Fruit fly (Drosophila melanogaster) whole organism, embryonic: ENCODE data around the gene Rab8.
A peak's percentile ranks its signal among the peaks of the same experiment; 100 is the strongest.

Source experiments
- CG11723 ChIP-seq: fragments of 200-800 bp; sonication (Bioruptor generic); optimal IDR thresholded peaks from 2 replicates; lab custom pipeline; 2017; ENCODE audit warnings: missing biosample characterization, mild to moderate bottlenecking, missing genetic modification characterization
- CG13296 ChIP-seq: fragments of 200-800 bp; sonication (Bioruptor generic); optimal IDR thresholded peaks from 3 replicates; lab custom pipeline; 2018; ENCODE audit warnings: missing biosample characterization, mild to moderate bottlenecking, missing genetic modification characterization
- CG13775 ChIP-seq: fragments of 200-800 bp; sonication (Bioruptor generic); optimal IDR thresholded peaks from 3 replicates; lab custom pipeline; 2017; ENCODE audit warnings: missing biosample characterization, mild to moderate bottlenecking, missing genetic modification characterization
- CG14710 ChIP-seq: fragments of 200-800 bp; sonication (Bioruptor generic); optimal IDR thresholded peaks from 3 replicates; lab custom pipeline; 2019; ENCODE audit warnings: missing biosample characterization, mild to moderate bottlenecking, missing genetic modification characterization, moderate library complexity
- CG16815 ChIP-seq: fragments of 200-800 bp; sonication (Bioruptor generic); optimal IDR thresholded peaks from 3 replicates; lab custom pipeline; 2017; ENCODE audit warnings: missing biosample characterization, mild to moderate bottlenecking, missing genetic modification characterization
- CG17568 ChIP-seq: fragments of 200-800 bp; sonication (Bioruptor generic); optimal IDR thresholded peaks from 2 replicates; lab custom pipeline; 2018; ENCODE audit warnings: missing biosample characterization, mild to moderate bottlenecking, missing genetic modification characterization, moderate library complexity
- CG17802 ChIP-seq: fragments of 200-800 bp; sonication (Bioruptor generic); optimal IDR thresholded peaks from 2 replicates; lab custom pipeline; 2018; ENCODE audit warnings: missing biosample characterization, mild to moderate bottlenecking, missing genetic modification characterization, moderate library complexity
- CG17912 ChIP-seq: fragments of 200-800 bp; sonication (Bioruptor generic); optimal IDR thresholded peaks from 2 replicates; lab custom pipeline; 2018; ENCODE audit warnings: missing biosample characterization, mild to moderate bottlenecking, missing genetic modification characterization
- CG18476 ChIP-seq: fragments of 200-800 bp; sonication (Bioruptor generic); optimal IDR thresholded peaks from 2 replicates; lab custom pipeline; 2016; ENCODE audit warnings: missing biosample characterization, mild to moderate bottlenecking, missing genetic modification characterization
- CG2120 ChIP-seq: fragments of 200-800 bp; sonication (Bioruptor generic); optimal IDR thresholded peaks from 3 replicates; lab custom pipeline; 2016; ENCODE audit warnings: missing biosample characterization, missing genetic modification characterization
- CG2712 ChIP-seq: fragments of 200-800 bp; optimal IDR thresholded peaks from 3 replicates; lab custom pipeline; 2019; ENCODE audit warnings: missing biosample characterization, mild to moderate bottlenecking, missing genetic modification characterization, moderate library complexity
- CG30020 ChIP-seq: fragments of 200-800 bp; optimal IDR thresholded peaks from 2 replicates; lab custom pipeline; 2019; ENCODE audit warnings: missing biosample characterization, mild to moderate bottlenecking, missing genetic modification characterization, moderate library complexity
- CG30403 ChIP-seq: fragments of 200-800 bp; sonication (Bioruptor generic); optimal IDR thresholded peaks from 3 replicates; lab custom pipeline; 2016; ENCODE audit warnings: missing biosample characterization, missing genetic modification characterization
- CG4730 ChIP-seq: fragments of 200-800 bp; sonication (Bioruptor generic); IDR thresholded peaks from 2 replicates; pipeline ENCODE4 v1.3.6; 2022; ENCODE audit warnings: missing biosample characterization, missing genetic modification characterization
- CG6254 ChIP-seq: fragments of 200-800 bp; sonication (Bioruptor generic); optimal IDR thresholded peaks from 3 replicates; lab custom pipeline; 2017; ENCODE audit warnings: mild to moderate bottlenecking, missing biosample characterization, missing genetic modification reagents, missing genetic modification characterization
- CG6689 ChIP-seq: fragments of 200-800 bp; sonication (Bioruptor generic); IDR thresholded peaks from 2 replicates; pipeline ENCODE4 v1.3.6; 2022; ENCODE audit warnings: missing biosample characterization, missing genetic modification characterization
- CG6791 ChIP-seq: fragments of 200-800 bp; sonication (Bioruptor generic); IDR thresholded peaks from 3 replicates; pipeline ENCODE4 v1.3.6; 2022; ENCODE audit warnings: missing biosample characterization, missing genetic modification characterization; ENCODE audit not compliant: partially characterized antibody
- CG7839 ChIP-seq: fragments of 200-800 bp; sonication (Bioruptor generic); optimal IDR thresholded peaks from 3 replicates; lab custom pipeline; 2018; ENCODE audit warnings: missing biosample characterization, mild to moderate bottlenecking, missing genetic modification characterization, moderate library complexity
- CG8388 ChIP-seq: fragments of 200-800 bp; sonication (Bioruptor generic); optimal IDR thresholded peaks from 2 replicates; lab custom pipeline; 2019; ENCODE audit warnings: missing biosample characterization, mild to moderate bottlenecking, missing genetic modification characterization, moderate library complexity
- CoRest ChIP-seq: fragments of 200-800 bp; sonication (Bioruptor generic); optimal IDR thresholded peaks from 3 replicates; lab custom pipeline; 2018; ENCODE audit warnings: missing biosample characterization, mild to moderate bottlenecking, missing genetic modification characterization, moderate library complexity
- Dbx ChIP-seq: fragments of 200-800 bp; sonication (Bioruptor generic); IDR thresholded peaks from 3 replicates; pipeline ENCODE4 v1.3.6; 2022; ENCODE audit warnings: missing biosample characterization, missing genetic modification characterization
- Deaf1 ChIP-seq: fragments of 200-800 bp; optimal IDR thresholded peaks from 3 replicates; lab custom pipeline; 2019; ENCODE audit warnings: missing biosample characterization, mild to moderate bottlenecking, missing genetic modification characterization, moderate library complexity
- Dip3 ChIP-seq: fragments of 200-800 bp; sonication (Bioruptor generic); optimal IDR thresholded peaks from 3 replicates; lab custom pipeline; 2016; ENCODE audit warnings: missing biosample characterization, missing genetic modification characterization
- E2f1 ChIP-seq: fragments of 200-800 bp; sonication (Bioruptor generic); IDR thresholded peaks from 2 replicates; pipeline ENCODE4 v1.3.6; 2022; ENCODE audit warnings: missing biosample characterization, missing genetic modification characterization
- Hand ChIP-seq: fragments of 200-800 bp; sonication (Bioruptor generic); optimal IDR thresholded peaks from 2 replicates; lab custom pipeline; 2017; ENCODE audit warnings: mild to moderate bottlenecking, missing biosample characterization, missing genetic modification reagents, missing genetic modification characterization
- Hr51 ChIP-seq, 2 experiments: fragments of 200-800 bp; sonication (Bioruptor generic); optimal IDR thresholded peaks; 2 replicates in 1 of 2; 3 replicates in 1 of 2; lab custom pipeline; 2016 to 2018; ENCODE audit warnings: missing biosample characterization in 2 of 2, missing genetic modification characterization in 2 of 2, mild to moderate bottlenecking in 1 of 2, moderate library complexity in 1 of 2
- Hr78 ChIP-seq, 2 experiments: fragments of 200-800 bp in 1 of 2; fragments of >200 bp in 1 of 2; sonication (Bioruptor generic) in 1 of 2; optimal IDR thresholded peaks; 2 replicates each; lab custom pipeline; 2017 to 2019; ENCODE audit warnings: missing biosample characterization in 2 of 2, missing genetic modification characterization in 2 of 2, mild to moderate bottlenecking in 1 of 2, moderate library complexity in 1 of 2
- Hsf ChIP-seq: fragments of 200-800 bp; sonication (Bioruptor generic); optimal IDR thresholded peaks from 3 replicates; lab custom pipeline; 2016; ENCODE audit warnings: missing biosample characterization, missing genetic modification characterization
- MTF-1 ChIP-seq: fragments of 200-800 bp; sonication (Bioruptor generic); optimal IDR thresholded peaks from 2 replicates; lab custom pipeline; 2018; ENCODE audit warnings: missing biosample characterization, mild to moderate bottlenecking, missing genetic modification characterization, borderline replicate concordance
- NC2α ChIP-seq: fragments of 200-800 bp; sonication (Bioruptor generic); optimal IDR thresholded peaks from 2 replicates; lab custom pipeline; 2016; ENCODE audit warnings: missing biosample characterization, missing genetic modification characterization
- Usf ChIP-seq: fragments of 200-800 bp; sonication (Bioruptor generic); optimal IDR thresholded peaks from 2 replicates; lab custom pipeline; 2017; ENCODE audit warnings: missing genotype, missing biosample characterization, missing genetic modification characterization
- YL-1 ChIP-seq: fragments of 200-800 bp; sonication (Bioruptor generic); optimal IDR thresholded peaks from 3 replicates; lab custom pipeline; 2017; ENCODE audit warnings: missing biosample characterization, mild to moderate bottlenecking, missing genetic modification characterization
- al ChIP-seq: fragments of 200-800 bp; sonication (Bioruptor generic); IDR thresholded peaks from 2 replicates; pipeline ENCODE4 v1.3.6; 2022; ENCODE audit warnings: missing biosample characterization, missing genetic modification characterization
- br ChIP-seq: fragments of >200 bp; optimal IDR thresholded peaks from 2 replicates; lab custom pipeline; 2017
- ci ChIP-seq: fragments of 200-800 bp; sonication (Bioruptor generic); IDR thresholded peaks from 3 replicates; pipeline ENCODE4 v1.3.6; 2022; ENCODE audit warnings: missing biosample characterization, missing genetic modification characterization
- danr ChIP-seq: fragments of 200-800 bp; sonication (Bioruptor generic); IDR thresholded peaks from 2 replicates; pipeline ENCODE4 v1.3.6; 2022; ENCODE audit warnings: missing biosample characterization, missing genetic modification characterization
- gce ChIP-seq: fragments of 200-800 bp; sonication (Bioruptor generic); IDR thresholded peaks from 3 replicates; pipeline ENCODE4 v1.3.6; 2022; ENCODE audit warnings: missing biosample characterization, missing genetic modification characterization
- gem ChIP-seq: fragments of 200-800 bp; sonication (Bioruptor generic); optimal IDR thresholded peaks from 2 replicates; lab custom pipeline; 2019; ENCODE audit warnings: missing biosample characterization, mild to moderate bottlenecking, missing genetic modification characterization, moderate library complexity
- insv ChIP-seq, 2 experiments: fragments of 200-800 bp; sonication (Bioruptor generic); optimal IDR thresholded peaks; 3 replicates each; lab custom pipeline; 2016 to 2018; ENCODE audit warnings: missing biosample characterization in 2 of 2, missing genetic modification characterization in 2 of 2
- luna ChIP-seq: fragments of 200-800 bp; sonication (Bioruptor generic); optimal IDR thresholded peaks from 2 replicates; lab custom pipeline; 2016; ENCODE audit warnings: missing biosample characterization, missing genetic modification characterization
- maf-S ChIP-seq: fragments of 200-800 bp; sonication (Bioruptor generic); optimal IDR thresholded peaks from 2 replicates; lab custom pipeline; 2016; ENCODE audit warnings: missing biosample characterization, missing genetic modification characterization
- nau ChIP-seq: fragments of 200-800 bp; sonication (Bioruptor generic); optimal IDR thresholded peaks from 3 replicates; lab custom pipeline; 2017; ENCODE audit warnings: missing biosample characterization, mild to moderate bottlenecking, missing genetic modification characterization, missing genetic modification reagents
- peb ChIP-seq: fragments of 200-800 bp; sonication (Bioruptor generic); IDR thresholded peaks from 2 replicates; pipeline ENCODE4 v1.3.6; 2022; ENCODE audit warnings: missing biosample characterization, missing genetic modification characterization
- row ChIP-seq: fragments of 200-800 bp; sonication (Bioruptor generic); IDR thresholded peaks from 3 replicates; pipeline ENCODE4 v1.3.6; 2022; ENCODE audit warnings: missing biosample characterization, missing genetic modification characterization
- run ChIP-seq: fragments of 200-800 bp; sonication (Bioruptor generic); optimal IDR thresholded peaks from 3 replicates; lab custom pipeline; 2018; ENCODE audit warnings: missing biosample characterization, mild to moderate bottlenecking, missing genetic modification characterization
- toy ChIP-seq: fragments of 200-800 bp; sonication (Bioruptor generic); IDR thresholded peaks from 2 replicates; pipeline ENCODE4 v1.3.6; 2022; ENCODE audit warnings: missing biosample characterization, missing genetic modification characterization
- trh ChIP-seq: fragments of 200-800 bp; sonication (Bioruptor generic); optimal IDR thresholded peaks from 2 replicates; lab custom pipeline; 2016; ENCODE audit warnings: missing biosample characterization, missing genetic modification characterization
- zen2 ChIP-seq: fragments of 200-800 bp; sonication (Bioruptor generic); IDR thresholded peaks from 3 replicates; pipeline ENCODE4 v1.3.6; 2022; ENCODE audit warnings: missing biosample characterization, missing genetic modification characterization; ENCODE audit not compliant: partially characterized antibody

The Rab8 gene

dm6 chr3L:19870843-19871666 is at the start of gene Rab8, which contains the start of gene Usp32 (continued):
- TF ChIP-seq MTF-1, result peak; percentile 44
- peak; percentile 44 for TF ChIP-seq CG2712 (tag; lab: Kevin White, UChicago)
- no peak for TF ChIP-seq CG17568 (GFP tag; lab: Kevin White, UChicago)
- TF ChIP-seq CG11723 (GFP tag; lab: Kevin White, UChicago), result peak; percentile 33
- no peak for TF ChIP-seq trh (GFP tag; lab: Kevin White, UChicago)
- TF ChIP-seq run (tag; lab: Kevin White, UChicago), result no peak
- no peak for TF ChIP-seq CoRest
- TF ChIP-seq CG13775 (GFP tag; lab: Kevin White, UChicago), result peak; percentile 40
- TF ChIP-seq CG6791 (GFP tag; lab: Robert Waterston, UW), result peak; percentile 89
- no peak for TF ChIP-seq CG6254
- peak; percentile 70 for TF ChIP-seq CG30403 (GFP tag; lab: Kevin White, UChicago)
- TF ChIP-seq CG7839, result no peak
- no peak for TF ChIP-seq br (lab: Kevin White, UChicago)
- TF ChIP-seq row, result 0 out of 3 replicates have a peak, but pooled peaks have one; percentile 34
- 0 out of 2 replicates have a peak, but pooled peaks have one; percentile 6 for TF ChIP-seq danr (GFP tag; lab: Robert Waterston, UW)
- TF ChIP-seq insv (GFP tag; optimal IDR thresholded peaks at IDR 0.05; lab: Kevin White, UChicago), result peak in 1 of 2 experiments; percentile 63
- TF ChIP-seq Hr78 (GFP tag; optimal IDR thresholded peaks at IDR 0.05; lab: Kevin White, UChicago), result no peak
- TF ChIP-seq peb (GFP tag; lab: Robert Waterston, UW), result no peak
- TF ChIP-seq Dbx (GFP tag; lab: Robert Waterston, UW), result peak; percentile 82
- no peak for TF ChIP-seq CG16815 (GFP tag; lab: Kevin White, UChicago)
- no peak for TF ChIP-seq Deaf1 (tag; lab: Kevin White, UChicago)
- peak; percentile 65 for TF ChIP-seq CG14710 (tag; lab: Kevin White, UChicago)
- no peak; the same call in 1 of the 2 replicates for TF ChIP-seq E2f1
- TF ChIP-seq ci, result peak; percentile 74; the same call in 2 of the 3 replicates
- TF ChIP-seq CG13296 (GFP tag; lab: Kevin White, UChicago), result peak; percentile 64
- peak; percentile 97 for TF ChIP-seq YL-1 (GFP tag; lab: Kevin White, UChicago)
- TF ChIP-seq Usf (GFP tag; lab: Kevin White, UChicago), result no peak
- TF ChIP-seq CG17912 (GFP tag; lab: Kevin White, UChicago), result peak; percentile 70
- peak; percentile 27 for TF ChIP-seq Hand (GFP tag; lab: Kevin White, UChicago)
- TF ChIP-seq nau, result no peak
- peak in 1 of 2 experiments; percentile 69 for TF ChIP-seq Hr51 (GFP tag; optimal IDR thresholded peaks at IDR 0.05; lab: Kevin White, UChicago)
- TF ChIP-seq Dip3 (GFP tag; lab: Kevin White, UChicago), result peak; percentile 68
- no peak for TF ChIP-seq toy (GFP tag; lab: Robert Waterston, UW)
- TF ChIP-seq CG2120 (GFP tag; lab: Kevin White, UChicago), result peak; percentile 86
- TF ChIP-seq gce (GFP tag; lab: Robert Waterston, UW), result no peak
- TF ChIP-seq gem, result no peak
- TF ChIP-seq CG8388 (GFP tag; lab: Kevin White, UChicago), result peak; percentile 16
- TF ChIP-seq CG4730, result no peak
- peak; percentile 55 for TF ChIP-seq luna (GFP tag; lab: Kevin White, UChicago)
- peak; percentile 70; the same call in 1 of the 3 replicates for TF ChIP-seq zen2 (GFP tag; lab: Robert Waterston, UW)
- peak; percentile 49 for TF ChIP-seq NC2α
- peak; percentile 8 for TF ChIP-seq CG18476 (GFP tag; lab: Kevin White, UChicago)
- TF ChIP-seq Hsf, result peak; percentile 52
- peak; percentile 33; the same call in 1 of the 2 replicates for TF ChIP-seq al (GFP tag; lab: Robert Waterston, UW)
- TF ChIP-seq CG6689 (GFP tag; lab: Robert Waterston, UW), result 0 out of 2 replicates have a peak, but pooled peaks have one; percentile 6
- peak; percentile 63 for TF ChIP-seq CG30020 (tag; lab: Kevin White, UChicago)
- peak; percentile 53 for TF ChIP-seq maf-S
- no peak for TF ChIP-seq CG17802 (tag; lab: Kevin White, UChicago)
